Worm (Caenorhabditis elegans) whole organism, L1 larva: ENCODE results near the gene pqn-35.

Experiments used
- Y116A8C.19 ChIP-seq: sonication (generic microtip); optimal IDR thresholded peaks from 2 replicates; lab custom pipeline; 2016; ENCODE audit warnings: missing compliant biosample characterization, missing genetic modification characterization, borderline replicate concordance
- aly-2 ChIP-seq: fragments of 150-350 bp; optimal IDR thresholded peaks from 2 replicates; lab custom pipeline; 2014; ENCODE audit warnings: missing biosample characterization, missing genetic modification characterization
- efl-1 ChIP-seq, 4 experiments: fragments of 150-350 bp; optimal IDR thresholded peaks in 3 of 4; peaks in 1 of 4; 1 replicate in 1 of 4; 2 replicates in 3 of 4; lab custom pipeline; 2014; ENCODE audit warnings: missing biosample characterization in 2 of 4, missing genetic modification characterization in 2 of 4, missing genetic modification reagents in 2 of 4
- elt-2 ChIP-seq: sonication (generic microtip); optimal IDR thresholded peaks from 2 replicates; lab custom pipeline; 2016; ENCODE audit warnings: missing genetic modification characterization, mild to moderate bottlenecking, inconsistent platforms, missing compliant biosample characterization, missing genetic modification reagents
- lin-14 ChIP-seq: fragments of 200-800 bp; sonication (Bioruptor generic); optimal IDR thresholded peaks from 2 replicates; lab custom pipeline; 2018; ENCODE audit warnings: mild to moderate bottlenecking, missing genetic modification characterization, moderate library complexity, missing compliant biosample characterization
- lin-39 ChIP-seq: fragments of 150-350 bp; optimal IDR thresholded peaks from 2 replicates; lab custom pipeline; 2014; ENCODE audit warnings: missing biosample characterization, missing genetic modification reagents, missing genetic modification characterization
- nhr-28 ChIP-seq: fragments of 150-350 bp; optimal IDR thresholded peaks from 2 replicates; lab custom pipeline; 2014; ENCODE audit warnings: missing biosample characterization, missing genetic modification characterization
- nhr-76 ChIP-seq: sonication (generic microtip); optimal IDR thresholded peaks from 2 replicates; lab custom pipeline; 2017; ENCODE audit warnings: missing biosample characterization, missing genetic modification characterization
- nhr-90 ChIP-seq: sonication (generic microtip); optimal IDR thresholded peaks from 2 replicates; lab custom pipeline; 2016; ENCODE audit warnings: mild to moderate bottlenecking, missing genetic modification characterization, missing compliant biosample characterization; ENCODE audit not compliant: poor library complexity
- skn-1 ChIP-seq: fragments of 150-350 bp; optimal IDR thresholded peaks from 2 replicates; lab custom pipeline; 2014; ENCODE audit warnings: missing biosample characterization, missing genetic modification characterization
- snpc-4 ChIP-seq: fragments of 150-350 bp; optimal IDR thresholded peaks from 2 replicates; lab custom pipeline; 2014; ENCODE audit warnings: missing biosample characterization, missing genetic modification characterization
- unc-62 ChIP-seq: fragments of 150-350 bp; optimal IDR thresholded peaks from 2 replicates; lab custom pipeline; 2014; ENCODE audit warnings: missing biosample characterization, missing genetic modification reagents, missing genetic modification characterization
- unc-98 ChIP-seq: fragments of 200-800 bp; sonication (Bioruptor generic); IDR thresholded peaks from 2 replicates; pipeline ENCODE4 v1.3.6; 2022; ENCODE audit warnings: missing genetic modification characterization, missing compliant biosample characterization
- ztf-11 ChIP-seq, 2 experiments: sonication (generic microtip); optimal IDR thresholded peaks; 2 replicates each; lab custom pipeline; 2016 to 2017; ENCODE audit warnings: missing genetic modification characterization in 2 of 2, missing biosample characterization in 1 of 2, missing compliant biosample characterization in 1 of 2

ce11 chrII:4657370-4657769 is 44.6 kb downstream of the pqn-35 start:
- TF ChIP-seq efl-1 (optimal IDR thresholded peaks at IDR 0.05; lab: Kevin White, UChicago) (no peak), efl-1 (GFP tag; optimal IDR thresholded peaks at IDR 0.05 in 1 of 2; lab: Kevin White, UChicago) (peak in 1 of 2 experiments; percentile 2), unc-98 (GFP tag; lab: Robert Waterston, UW) (no peak), Y116A8C.19 (tag; lab: Kevin White, UChicago) (no peak), nhr-28 (tag; lab: Kevin White, UChicago) (no peak), nhr-76 (tag; lab: Kevin White, UChicago) (no peak), snpc-4 (tag; lab: Kevin White, UChicago) (no peak), nhr-90 (tag; lab: Kevin White, UChicago) (no peak), ztf-11 (tag; optimal IDR thresholded peaks at IDR 0.05; lab: Kevin White, UChicago) (no peak), lin-14 (GFP tag; lab: Kevin White, UChicago) (no peak), aly-2 (tag; lab: Kevin White, UChicago) (no peak), lin-39 (tag; lab: Kevin White, UChicago) (no peak), unc-62 (GFP tag; lab: Kevin White, UChicago) (no peak), elt-2 (tag; lab: Kevin White, UChicago) (peak; percentile 80), skn-1 (tag; lab: Kevin White, UChicago) (no peak)
